Fruit fly (Drosophila melanogaster) whole organism, larva: ENCODE measurements around the gene CG14414.

Experiments
- noc ChIP-seq: fragments of 200-800 bp; sonication (Bioruptor generic); optimal IDR thresholded peaks from 3 replicates; lab custom pipeline; 2019; ENCODE audit warnings: missing biosample characterization, mild to moderate bottlenecking, missing genetic modification characterization, moderate library complexity

CG14414 gene

dm6 chrX:14622179-14622578, 41.8 kb downstream of the CG14414 start:
- no peak for TF ChIP-seq noc (tag; lab: Kevin White, UChicago)

dm6 chrX:14627080-14627796, 46.8 kb downstream of the CG14414 start:
- no peak for TF ChIP-seq noc (tag; lab: Kevin White, UChicago)

- no peak for TF ChIP-seq noc (tag; lab: Kevin White, UChicago)
These were observed 49.0 kb downstream of the CG14414 start for dm6 chrX:14629411-14629810.
